Worm (Caenorhabditis elegans): ENCODE results near the gene aqp-1.

ce11 chrII:7245576-7245975, 7.4 kb upstream of the aqp-1 start, which contains the start of gene skpo-3:
- TF ChIP-seq ztf-29 (GFP tag; IDR thresholded peaks at IDR 0.05) (no peak), cog-1 (tag; optimal IDR thresholded peaks at IDR 0.05) (no peak)
